Fruit fly (Drosophila melanogaster): Measurements from ENCODE around the gene CG15169.

CG15169 gene

DNA sequence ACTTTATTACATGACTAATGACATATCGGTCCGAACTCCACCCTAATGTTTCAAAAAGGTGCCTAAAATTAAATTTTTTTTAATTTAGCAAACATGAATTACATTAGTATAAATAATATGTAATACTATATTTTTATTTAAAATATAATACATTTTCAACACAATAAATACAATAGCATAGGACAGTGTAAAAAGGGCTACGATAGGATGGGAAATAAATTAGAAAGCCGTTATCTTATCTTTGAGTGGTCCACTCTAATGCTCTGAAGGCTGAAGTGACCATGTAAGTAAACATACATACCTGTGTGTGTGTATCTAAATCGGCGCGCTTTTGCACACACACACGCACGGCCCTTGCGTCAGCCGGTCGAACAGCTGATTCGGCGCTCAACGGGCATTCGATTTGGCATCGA lies 12.1 kb downstream of the CG15169 start, which contains the start of gene CG31793:
CG31793 (plus strand) TSS at position 409 of the 413 bp plus-strand sequence.
- peak; percentile 54 for TF ChIP-seq lbe (GFP tag; optimal IDR thresholded peaks at IDR 0.05)
- TF ChIP-seq cwo (GFP tag; optimal IDR thresholded peaks at IDR 0.05), result peak; percentile 73
- TF ChIP-seq Dad (GFP tag; optimal IDR thresholded peaks at IDR 0.05), result no peak
- no peak for TF ChIP-seq CG9609 (GFP tag; optimal IDR thresholded peaks at IDR 0.05)
- peak; percentile 73 for TF ChIP-seq Drgx (GFP tag; IDR thresholded peaks at IDR 0.05)
- TF ChIP-seq CG12219 (GFP tag; optimal IDR thresholded peaks at IDR 0.05), result peak; percentile 7
- peak; percentile 32 for TF ChIP-seq CG18619 (GFP tag; optimal IDR thresholded peaks at IDR 0.05)
- TF ChIP-seq vnd (GFP tag; IDR thresholded peaks at IDR 0.05; ENCODE audit: partially characterized antibody), result 0 out of 3 replicates have a peak, but pooled peaks have one; percentile 42
- TF ChIP-seq CG7372 (GFP tag; IDR thresholded peaks at IDR 0.05), result no peak
- no peak for TF ChIP-seq ab (GFP tag; optimal IDR thresholded peaks at IDR 0.05)
- TF ChIP-seq CG14965 (GFP tag; optimal IDR thresholded peaks at IDR 0.05; ENCODE audit: borderline replicate concordance), result no peak
- TF ChIP-seq CG9817 (tag; optimal IDR thresholded peaks at IDR 0.05), result peak; percentile 20
- peak; percentile 67 for TF ChIP-seq CG10147 (GFP tag; optimal IDR thresholded peaks at IDR 0.05)
- no peak for TF ChIP-seq vfl (GFP tag; optimal IDR thresholded peaks at IDR 0.05)
- no peak for TF ChIP-seq Stat92E (GFP tag; optimal IDR thresholded peaks at IDR 0.05)
- peak; percentile 24 for TF ChIP-seq Hr3 (GFP tag; optimal IDR thresholded peaks at IDR 0.05)
- TF ChIP-seq ato (GFP tag; IDR thresholded peaks at IDR 0.05; ENCODE audit: partially characterized antibody), result no peak
- peak; percentile 45 for TF ChIP-seq fd3F (GFP tag; optimal IDR thresholded peaks at IDR 0.05)
- TF ChIP-seq CG6813 (GFP tag; optimal IDR thresholded peaks at IDR 0.05), result peak; percentile 37
- TF ChIP-seq Hr51 (GFP tag; optimal IDR thresholded peaks at IDR 0.05), result peak in 1 of 2 experiments; percentile 79
- no peak for TF ChIP-seq Bgb (GFP tag; IDR thresholded peaks at IDR 0.05; ENCODE audit: partially characterized antibody)
- peak; percentile 40 for TF ChIP-seq gcm (GFP tag; optimal IDR thresholded peaks at IDR 0.05)
- peak; percentile 64 for TF ChIP-seq Atf6 (GFP tag; IDR thresholded peaks at IDR 0.05)
- TF ChIP-seq Neu2 (GFP tag; optimal IDR thresholded peaks at IDR 0.05; ENCODE audit: borderline replicate concordance), result no peak
- peak; percentile 46 for TF ChIP-seq odd (GFP tag; optimal IDR thresholded peaks at IDR 0.05)
- TF ChIP-seq dmrt99B (tag; optimal IDR thresholded peaks at IDR 0.05), result peak; percentile 58
- 0 out of 3 replicates have a peak, but pooled peaks have one; percentile 16 for TF ChIP-seq Aef1 (GFP tag; IDR thresholded peaks at IDR 0.05)
- TF ChIP-seq CG2120 (GFP tag; optimal IDR thresholded peaks at IDR 0.05), result peak; percentile 33
- peak; percentile 67 for TF ChIP-seq CG8924 (tag; optimal IDR thresholded peaks at IDR 0.05)
- TF ChIP-seq ems (GFP tag; optimal IDR thresholded peaks at IDR 0.05), result no peak
- peak; percentile 32 for TF ChIP-seq CG12155 (GFP tag; optimal IDR thresholded peaks at IDR 0.05)
- TF ChIP-seq D (optimal IDR thresholded peaks at IDR 0.05), result no peak
- TF ChIP-seq D (GFP tag; optimal IDR thresholded peaks at IDR 0.05), result no peak
- peak; percentile 56; the same call in 1 of the 2 replicates for TF ChIP-seq CG14014 (GFP tag; IDR thresholded peaks at IDR 0.05)
- peak; percentile 65 for TF ChIP-seq CG12659 (GFP tag; optimal IDR thresholded peaks at IDR 0.05)
- TF ChIP-seq CG14050 (GFP tag; IDR thresholded peaks at IDR 0.05), result peak; percentile 12; the same call in 1 of the 3 replicates
- TF ChIP-seq Bdp1 (GFP tag; optimal IDR thresholded peaks at IDR 0.05), result no peak
- peak; percentile 30 for TF ChIP-seq nmo (GFP tag; optimal IDR thresholded peaks at IDR 0.05)
- TF ChIP-seq Nf-YB (GFP tag; optimal IDR thresholded peaks at IDR 0.05), result peak; percentile 19
- no peak for TF ChIP-seq CG3065 (GFP tag; optimal IDR thresholded peaks at IDR 0.05)
- TF ChIP-seq mirr (GFP tag; optimal IDR thresholded peaks at IDR 0.05), result peak; percentile 74
- TF ChIP-seq Nf-YC (tag; optimal IDR thresholded peaks at IDR 0.05), result peak; percentile 53
- TF ChIP-seq Xrp1 (GFP tag; IDR thresholded peaks at IDR 0.05), result peak; percentile 44; the same call in 1 of the 2 replicates
- peak; percentile 50 for TF ChIP-seq CG1233 (GFP tag; optimal IDR thresholded peaks at IDR 0.05)
- no peak for TF ChIP-seq Gug (GFP tag; IDR thresholded peaks at IDR 0.05)
- peak; percentile 2 for TF ChIP-seq CG14710 (tag; optimal IDR thresholded peaks at IDR 0.05)
- TF ChIP-seq CG13624 (GFP tag; optimal IDR thresholded peaks at IDR 0.05), result peak; percentile 2
- no peak for TF ChIP-seq nau (GFP tag; optimal IDR thresholded peaks at IDR 0.05)
- peak; percentile 58 for TF ChIP-seq NfI (GFP tag; optimal IDR thresholded peaks at IDR 0.05)

All from whole organism, embryonic.